Fruit fly (Drosophila melanogaster): ENCODE results near the gene unc-45.

- TF ChIP-seq h (optimal IDR thresholded peaks at IDR 0.05) (no peak), ttk (optimal IDR thresholded peaks at IDR 0.05) (no peak), Sin3A (optimal IDR thresholded peaks at IDR 0.05) (no peak)
Measured at dm6 chr3R:8038927-8039326, 5.8 kb downstream of the unc-45 start.
